Fruit fly (Drosophila melanogaster) whole organism, embryonic: Measurements from ENCODE around the gene CG43702.

Experiments
- BEAF-32 ChIP-seq: fragments of 200-800 bp; sonication (Bioruptor generic); optimal IDR thresholded peaks from 3 replicates; lab custom pipeline; 2017; ENCODE audit warnings: missing biosample characterization, missing genetic modification characterization, mild to moderate bottlenecking, moderate library complexity, missing genetic modification reagents
- CG10321 ChIP-seq: fragments of 200-800 bp; sonication (Bioruptor generic); IDR thresholded peaks from 2 replicates; pipeline ENCODE4 v1.3.6; 2022; ENCODE audit warnings: missing biosample characterization, missing genetic modification characterization
- CG13123 ChIP-seq: fragments of 200-800 bp; sonication (Bioruptor generic); optimal IDR thresholded peaks from 2 replicates; lab custom pipeline; 2016; ENCODE audit warnings: missing biosample characterization, missing genetic modification characterization
- CG13296 ChIP-seq: fragments of 200-800 bp; sonication (Bioruptor generic); optimal IDR thresholded peaks from 3 replicates; lab custom pipeline; 2018; ENCODE audit warnings: missing biosample characterization, mild to moderate bottlenecking, missing genetic modification characterization
- CG13624 ChIP-seq: fragments of 200-800 bp; sonication (Bioruptor generic); optimal IDR thresholded peaks from 2 replicates; lab custom pipeline; 2016; ENCODE audit warnings: missing biosample characterization, missing genetic modification characterization
- CG15479 ChIP-seq: fragments of 200-800 bp; sonication (Bioruptor generic); optimal IDR thresholded peaks from 3 replicates; lab custom pipeline; 2019; ENCODE audit warnings: missing biosample characterization, mild to moderate bottlenecking, missing genetic modification characterization, moderate library complexity
- CG1832 ChIP-seq: fragments of 200-800 bp; sonication (Bioruptor generic); optimal IDR thresholded peaks from 2 replicates; lab custom pipeline; 2017; ENCODE audit warnings: missing biosample characterization, mild to moderate bottlenecking, missing genetic modification characterization, inconsistent platforms
- CG2129 ChIP-seq: fragments of 200-800 bp; sonication (Bioruptor generic); IDR thresholded peaks from 2 replicates; pipeline ENCODE4 v1.3.6; 2022; ENCODE audit warnings: missing biosample characterization, missing genetic modification characterization; ENCODE audit not compliant: partially characterized antibody
- CG3163 ChIP-seq: fragments of 200-800 bp; sonication (Bioruptor generic); optimal IDR thresholded peaks from 3 replicates; lab custom pipeline; 2016; ENCODE audit warnings: missing biosample characterization, missing genetic modification characterization
- CG32767 ChIP-seq: fragments of 200-800 bp; sonication (Bioruptor generic); IDR thresholded peaks from 2 replicates; pipeline ENCODE4 v1.3.6; 2022; ENCODE audit warnings: missing biosample characterization, missing genetic modification characterization
- CG34376 ChIP-seq: fragments of 200-800 bp; sonication (Bioruptor generic); optimal IDR thresholded peaks from 2 replicates; lab custom pipeline; 2018; ENCODE audit warnings: missing biosample characterization, mild to moderate bottlenecking, missing genetic modification characterization
- CG4820 ChIP-seq: fragments of 200-800 bp; sonication (Bioruptor generic); optimal IDR thresholded peaks from 3 replicates; lab custom pipeline; 2016; ENCODE audit warnings: missing biosample characterization, missing genetic modification characterization
- CG6683 ChIP-seq: fragments of 200-800 bp; sonication (Bioruptor generic); optimal IDR thresholded peaks from 2 replicates; lab custom pipeline; 2017; ENCODE audit warnings: missing biosample characterization, mild to moderate bottlenecking, missing genetic modification characterization, missing genetic modification reagents
- CG8924 ChIP-seq: fragments of 200-800 bp; optimal IDR thresholded peaks from 3 replicates; lab custom pipeline; 2019; ENCODE audit warnings: missing biosample characterization, mild to moderate bottlenecking, missing genetic modification characterization, moderate library complexity
- Deaf1 ChIP-seq: fragments of 200-800 bp; optimal IDR thresholded peaks from 3 replicates; lab custom pipeline; 2019; ENCODE audit warnings: missing biosample characterization, mild to moderate bottlenecking, missing genetic modification characterization, moderate library complexity
- Dll ChIP-seq: fragments of 200-800 bp; sonication (Bioruptor generic); IDR thresholded peaks from 4 replicates; pipeline ENCODE4 v1.3.6; 2022; ENCODE audit warnings: missing biosample characterization, missing genetic modification characterization; ENCODE audit not compliant: partially characterized antibody
- Dref ChIP-seq: fragments of 200-800 bp; sonication (Bioruptor generic); IDR thresholded peaks from 2 replicates; pipeline ENCODE4 v1.3.6; 2022; ENCODE audit warnings: missing biosample characterization, missing genetic modification characterization
- Fer2 ChIP-seq: fragments of 200-800 bp; sonication (Bioruptor generic); optimal IDR thresholded peaks from 2 replicates; lab custom pipeline; 2018; ENCODE audit warnings: missing biosample characterization, mild to moderate bottlenecking, missing genetic modification characterization, moderate library complexity
- Hey ChIP-seq: fragments of 200-800 bp; sonication (Bioruptor generic); optimal IDR thresholded peaks from 3 replicates; lab custom pipeline; 2018; ENCODE audit warnings: missing biosample characterization, mild to moderate bottlenecking, missing genetic modification characterization
- Kr ChIP-seq: fragments of 200-800 bp; sonication (Bioruptor generic); optimal IDR thresholded peaks from 2 replicates; lab custom pipeline; 2017; ENCODE audit warnings: missing biosample characterization, mild to moderate bottlenecking, missing genetic modification characterization
- Med ChIP-seq: fragments of 200-800 bp; sonication (Bioruptor generic); peaks from one replicate; lab custom pipeline; 2016; ENCODE audit warnings: missing biosample characterization, missing genetic modification characterization, mild to moderate bottlenecking, inconsistent platforms, moderate library complexity
- Ssrp ChIP-seq: fragments of 200-800 bp; sonication (Bioruptor generic); optimal IDR thresholded peaks from 2 replicates; lab custom pipeline; 2018; ENCODE audit warnings: missing biosample characterization, mild to moderate bottlenecking, missing genetic modification characterization, moderate library complexity
- Trl ChIP-seq, 3 experiments: fragments of >200 bp in 2 of 3; fragments of 200-800 bp in 1 of 3; sonication (Bioruptor generic) in 1 of 3; optimal IDR thresholded peaks; 2 replicates in 1 of 3; 3 replicates in 2 of 3; lab custom pipeline; 2016 to 2017; ENCODE audit warnings: missing biosample characterization in 1 of 3, missing genetic modification characterization in 1 of 3
- YL-1 ChIP-seq: fragments of 200-800 bp; sonication (Bioruptor generic); optimal IDR thresholded peaks from 3 replicates; lab custom pipeline; 2017; ENCODE audit warnings: missing biosample characterization, mild to moderate bottlenecking, missing genetic modification characterization
- ab ChIP-seq: fragments of 200-800 bp; sonication (Bioruptor generic); optimal IDR thresholded peaks from 2 replicates; lab custom pipeline; 2016; ENCODE audit warnings: missing biosample characterization, missing genetic modification characterization
- ato ChIP-seq: fragments of 200-800 bp; sonication (Bioruptor generic); IDR thresholded peaks from 2 replicates; pipeline ENCODE4 v1.3.6; 2022; ENCODE audit warnings: missing biosample characterization, missing genetic modification characterization; ENCODE audit not compliant: partially characterized antibody
- cg ChIP-seq: fragments of 200-800 bp; sonication (Bioruptor generic); optimal IDR thresholded peaks from 3 replicates; lab custom pipeline; 2019; ENCODE audit warnings: missing biosample characterization, mild to moderate bottlenecking, missing genetic modification characterization, moderate library complexity
- chinmo ChIP-seq: fragments of 200-800 bp; sonication (Bioruptor generic); IDR thresholded peaks from 4 replicates; pipeline ENCODE4 v1.3.6; 2022; ENCODE audit warnings: missing biosample characterization, missing genetic modification characterization; ENCODE audit not compliant: partially characterized antibody
- dm ChIP-seq: fragments of 200-800 bp; sonication (Bioruptor generic); optimal IDR thresholded peaks from 3 replicates; lab custom pipeline; 2016; ENCODE audit warnings: missing biosample characterization, missing genetic modification characterization
- dysf ChIP-seq: fragments of 200-800 bp; sonication (Bioruptor generic); IDR thresholded peaks from 3 replicates; pipeline ENCODE4 v1.3.6; 2022; ENCODE audit warnings: missing biosample characterization, missing genetic modification characterization
- ewg ChIP-seq: fragments of 200-800 bp; sonication (Bioruptor generic); optimal IDR thresholded peaks from 3 replicates; lab custom pipeline; 2017; ENCODE audit warnings: mild to moderate bottlenecking, missing biosample characterization, missing genetic modification reagents, missing genetic modification characterization
- gce ChIP-seq: fragments of 200-800 bp; sonication (Bioruptor generic); IDR thresholded peaks from 3 replicates; pipeline ENCODE4 v1.3.6; 2022; ENCODE audit warnings: missing biosample characterization, missing genetic modification characterization
- hth ChIP-seq: fragments of >200 bp; optimal IDR thresholded peaks from 2 replicates; lab custom pipeline; 2017; ENCODE audit warnings: inconsistent platforms
- lov ChIP-seq, 2 experiments: fragments of 200-800 bp in 1 of 2; fragments of >200 bp in 1 of 2; sonication (Bioruptor generic) in 1 of 2; IDR thresholded peaks in 1 of 2; optimal IDR thresholded peaks in 1 of 2; 2 replicates in 1 of 2; 3 replicates in 1 of 2; pipeline versions ENCODE4 v1.3.6 to Lab custom; 2017 to 2022; ENCODE audit warnings: missing biosample characterization in 1 of 2, missing genetic modification characterization in 1 of 2
- nerfin-1 ChIP-seq: fragments of 200-800 bp; sonication (Bioruptor generic); optimal IDR thresholded peaks from 3 replicates; lab custom pipeline; 2019; ENCODE audit warnings: missing biosample characterization, mild to moderate bottlenecking, missing genetic modification characterization, moderate library complexity
- nom ChIP-seq: fragments of 200-800 bp; sonication (Bioruptor generic); optimal IDR thresholded peaks from 2 replicates; lab custom pipeline; 2017; ENCODE audit warnings: missing biosample characterization, missing genetic modification characterization, mild to moderate bottlenecking, moderate library complexity, missing genetic modification reagents
- oc ChIP-seq: fragments of 200-800 bp; sonication (Bioruptor generic); optimal IDR thresholded peaks from 2 replicates; lab custom pipeline; 2018; ENCODE audit warnings: missing biosample characterization, mild to moderate bottlenecking, missing genetic modification characterization, moderate library complexity
- pfk ChIP-seq: fragments of 200-800 bp; sonication (Bioruptor generic); optimal IDR thresholded peaks from 2 replicates; lab custom pipeline; 2018; ENCODE audit warnings: missing biosample characterization, mild to moderate bottlenecking, missing genetic modification characterization, moderate library complexity
- pros ChIP-seq: fragments of 200-800 bp; sonication (Bioruptor generic); optimal IDR thresholded peaks from 3 replicates; lab custom pipeline; 2019; ENCODE audit warnings: missing biosample characterization, mild to moderate bottlenecking, missing genetic modification characterization, moderate library complexity
- pzg ChIP-seq: fragments of 200-800 bp; sonication (Bioruptor generic); optimal IDR thresholded peaks from 3 replicates; lab custom pipeline; 2018; ENCODE audit warnings: missing biosample characterization, mild to moderate bottlenecking, missing genetic modification characterization, moderate library complexity
- rib ChIP-seq: fragments of 200-800 bp; sonication (Bioruptor generic); IDR thresholded peaks from 2 replicates; pipeline ENCODE4 v1.3.6; 2022; ENCODE audit warnings: missing biosample characterization, missing genetic modification characterization
- sens-2 ChIP-seq: fragments of 200-800 bp; sonication (Bioruptor generic); IDR thresholded peaks from 2 replicates; pipeline ENCODE4 v1.3.6; 2022; ENCODE audit warnings: missing biosample characterization, missing genetic modification characterization
- sob ChIP-seq: fragments of 200-800 bp; sonication (Bioruptor generic); IDR thresholded peaks from 2 replicates; pipeline ENCODE4 v1.3.6; 2022; ENCODE audit warnings: missing biosample characterization, missing genetic modification characterization
- tio ChIP-seq: fragments of 200-800 bp; sonication (Bioruptor generic); optimal IDR thresholded peaks from 2 replicates; lab custom pipeline; 2017; ENCODE audit warnings: missing biosample characterization, missing genetic modification characterization, inconsistent platforms
- tll ChIP-seq, 2 experiments: fragments of 200-800 bp in 1 of 2; fragments of >200 bp in 1 of 2; sonication (Bioruptor generic) in 1 of 2; optimal IDR thresholded peaks; 2 replicates each; lab custom pipeline; 2017 to 2019; ENCODE audit warnings: missing biosample characterization in 2 of 2, missing genetic modification characterization in 2 of 2, mild to moderate bottlenecking in 1 of 2, moderate library complexity in 1 of 2
- ttk ChIP-seq: fragments of 200-800 bp; sonication (Bioruptor generic); IDR thresholded peaks from 2 replicates; pipeline ENCODE4 v2.1.2; 2022; ENCODE audit warnings: missing biosample characterization, missing genetic modification characterization
- twi ChIP-seq: fragments of 200-800 bp; optimal IDR thresholded peaks from 2 replicates; lab custom pipeline; 2019; ENCODE audit warnings: missing biosample characterization, mild to moderate bottlenecking, missing genetic modification characterization, moderate library complexity

The CG43702 gene

DNA sequence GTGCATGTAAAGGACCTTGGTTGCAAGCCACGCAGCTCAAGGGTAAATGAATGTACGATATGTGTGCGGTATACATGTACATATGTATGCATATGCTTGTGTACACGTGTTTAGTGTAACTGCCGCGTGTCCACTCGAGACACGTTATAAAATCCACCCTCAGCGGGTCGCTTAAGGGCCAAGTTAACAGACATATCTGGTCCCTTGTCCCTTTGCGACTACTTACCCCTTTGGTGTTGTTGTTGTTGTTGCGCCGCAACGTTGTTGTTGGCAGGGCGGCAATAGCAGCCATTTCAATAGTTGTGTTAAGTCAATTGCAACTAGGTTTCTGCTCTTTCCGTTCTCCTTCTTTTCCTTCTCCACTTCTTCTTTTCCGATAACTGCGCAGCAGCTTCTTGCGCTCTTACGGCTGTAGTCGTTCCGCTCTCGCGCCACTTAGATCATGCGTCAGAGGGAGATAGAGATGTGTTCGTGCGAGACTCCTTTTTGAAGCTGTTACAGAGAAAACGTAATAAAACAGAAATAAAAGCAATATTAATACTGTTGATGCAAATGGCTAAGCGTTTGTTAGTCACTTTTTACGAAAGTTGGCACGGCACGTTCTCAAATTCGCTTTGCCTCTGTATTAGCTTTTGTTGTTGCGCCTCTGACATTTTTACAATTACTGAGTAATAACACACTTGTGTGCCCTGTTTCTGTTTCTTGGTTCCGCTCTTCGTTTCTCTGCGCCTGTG lies 48.2 kb downstream of the CG43702 start (continued):
- TF ChIP-seq Trl (optimal IDR thresholded peaks at IDR 0.05; lab: Kevin White, UChicago) (peak; percentile 37 to 62), Trl (GFP tag; optimal IDR thresholded peaks at IDR 0.05; lab: Kevin White, UChicago) (no peak), oc (tag; lab: Kevin White, UChicago) (no peak), sob (GFP tag; lab: Robert Waterston, UW) (no peak), CG32767 (GFP tag; lab: Robert Waterston, UW) (no peak), YL-1 (GFP tag; lab: Kevin White, UChicago) (peak; percentile 24), Fer2 (tag; lab: Kevin White, UChicago) (no peak), CG10321 (GFP tag; lab: Robert Waterston, UW) (peak; percentile 84), CG4820 (GFP tag; lab: Kevin White, UChicago) (no peak), nom (GFP tag; lab: Kevin White, UChicago) (peak; percentile 34), CG13296 (GFP tag; lab: Kevin White, UChicago) (no peak), ato (GFP tag; lab: Robert Waterston, UW) (no peak), tll (GFP tag; optimal IDR thresholded peaks at IDR 0.05; lab: Kevin White, UChicago) (peak in 1 of 2 experiments; percentile 81), pros (GFP tag; lab: Kevin White, UChicago) (peak; percentile 84), CG1832 (GFP tag; lab: Kevin White, UChicago) (peak; percentile 67), ewg (GFP tag; lab: Kevin White, UChicago) (peak; percentile 73), ttk (0 out of 2 replicates have a peak, but pooled peaks have one; percentile 24), nerfin-1 (tag; lab: Kevin White, UChicago) (peak; percentile 44), Kr (GFP tag; lab: Kevin White, UChicago) (peak; percentile 81), CG8924 (no peak), CG3163 (GFP tag; lab: Kevin White, UChicago) (peak; percentile 15), Dref (GFP tag; lab: Robert Waterston, UW) (no peak), ab (GFP tag; lab: Kevin White, UChicago) (no peak), pzg (no peak), rib (GFP tag; lab: Robert Waterston, UW) (no peak), pfk (peak; percentile 19), gce (GFP tag; lab: Robert Waterston, UW) (0 out of 3 replicates have a peak, but pooled peaks have one; percentile 32), dm (GFP tag; lab: Kevin White, UChicago) (peak; percentile 3), CG34376 (GFP tag; lab: Kevin White, UChicago) (peak; percentile 30), CG15479 (GFP tag; lab: Kevin White, UChicago) (peak; percentile 83), Hey (tag; lab: Kevin White, UChicago) (peak; percentile 79), cg (peak; percentile 64), lov (optimal IDR thresholded peaks at IDR 0.05; lab: Kevin White, UChicago) (no peak), lov (GFP tag; IDR thresholded peaks at IDR 0.05; lab: Robert Waterston, UW) (0 out of 3 replicates have a peak, but pooled peaks have one; percentile 49), CG2129 (GFP tag; lab: Robert Waterston, UW) (no peak), CG6683 (GFP tag; lab: Kevin White, UChicago) (no peak), CG13123 (GFP tag; lab: Kevin White, UChicago) (no peak), dysf (GFP tag; lab: Robert Waterston, UW) (peak; percentile 34; the same call in 1 of the 3 replicates), CG13624 (GFP tag; lab: Kevin White, UChicago) (peak; percentile 62), twi (tag; lab: Kevin White, UChicago) (peak; percentile 81), hth (lab: Kevin White, UChicago) (no peak), BEAF-32 (peak; percentile 16), Ssrp (tag; lab: Kevin White, UChicago) (no peak), Med (no peak), Dll (0 out of 4 replicates have a peak, but pooled peaks have one; percentile 13), tio (GFP tag; lab: Kevin White, UChicago) (no peak), chinmo (GFP tag; lab: Robert Waterston, UW) (peak; percentile 53; the same call in 1 of the 4 replicates), sens-2 (GFP tag; lab: Robert Waterston, UW) (no peak), Deaf1 (tag; lab: Kevin White, UChicago) (peak; percentile 73)
